Fruit fly (Drosophila melanogaster): Measurements from ENCODE around the gene CG2747.

The CG2747 gene

DNA sequence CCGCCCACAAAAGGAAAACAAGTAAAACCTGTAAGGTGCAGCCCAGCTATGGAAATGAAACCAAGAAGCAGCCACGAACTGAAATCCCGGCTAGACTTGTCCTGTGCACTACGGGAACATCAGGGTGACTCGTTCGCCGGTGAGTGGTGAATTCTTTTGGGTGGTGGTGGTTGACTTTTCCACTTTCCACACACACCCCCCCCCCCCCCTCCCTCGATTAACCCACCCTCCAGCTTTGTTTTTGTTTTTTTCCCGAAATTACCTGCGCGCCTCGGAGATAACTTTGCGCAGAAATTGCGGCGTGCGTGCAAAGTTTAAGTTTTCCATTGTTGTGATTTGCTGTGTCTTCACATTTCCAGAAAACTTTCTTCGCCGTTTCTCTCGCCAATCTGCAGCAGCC lies 4.1 kb downstream of the CG2747 start:
- no peak for TF ChIP-seq gl (tag; optimal IDR thresholded peaks at IDR 0.05)
- no peak for TF ChIP-seq Ets98B (GFP tag; IDR thresholded peaks at IDR 0.05)
- no peak for TF ChIP-seq CG8159 (tag; optimal IDR thresholded peaks at IDR 0.05)

DNA sequence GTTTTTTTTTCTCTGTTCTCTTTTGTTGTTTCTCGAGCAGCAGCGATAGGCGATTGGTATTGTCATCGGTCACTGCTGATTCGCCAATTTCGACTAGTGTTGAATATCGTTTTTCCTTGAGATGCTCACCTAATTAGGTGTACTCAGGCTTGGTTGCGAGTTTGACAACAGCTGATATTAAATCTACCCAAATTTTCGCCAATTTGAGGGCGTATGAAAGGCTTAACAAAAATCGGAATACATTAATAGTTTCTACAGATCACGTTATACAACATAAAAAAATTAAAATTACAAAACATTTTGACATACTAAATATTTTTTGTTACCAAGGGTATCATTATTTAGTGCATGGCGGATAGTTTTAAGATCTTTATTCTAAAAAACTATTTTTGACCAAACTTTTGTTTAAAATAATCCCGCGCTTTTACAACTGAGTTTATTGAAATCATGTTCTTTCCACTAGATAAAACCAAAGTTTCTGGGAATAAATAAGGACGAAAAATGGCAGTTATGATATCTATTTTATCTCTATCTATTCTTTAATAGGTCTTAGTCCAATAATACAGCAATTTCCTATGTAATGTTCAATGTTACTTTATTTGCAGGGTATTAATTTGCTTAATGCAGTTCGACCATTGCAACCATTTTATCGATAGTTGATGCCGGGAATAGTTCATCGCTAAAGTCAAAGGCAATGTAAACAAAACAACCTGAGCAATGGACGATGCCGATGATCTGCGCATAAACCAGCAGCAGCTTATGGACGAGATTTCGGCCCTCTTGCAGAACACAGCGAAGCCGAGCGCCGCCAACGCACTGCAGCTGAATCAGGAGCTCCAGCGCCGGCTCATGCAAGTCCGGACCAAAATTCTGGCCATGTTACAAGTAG lies 17.2 kb downstream of the CG2747 start, which contains the start of the genes CG10435 and Pbp95:
CG10435 (minus strand) TSS at position 81 of the 889 bp plus-strand sequence.
Pbp95 (plus strand) TSS at position 671 of the 889 bp plus-strand sequence.
- no peak for TF ChIP-seq gl (tag; optimal IDR thresholded peaks at IDR 0.05)
- peak; percentile 4 for TF ChIP-seq CG17806 (tag; optimal IDR thresholded peaks at IDR 0.05)
- TF ChIP-seq CG9948 (tag; optimal IDR thresholded peaks at IDR 0.05): no peak
- no peak for TF ChIP-seq CG32121 (GFP tag; IDR thresholded peaks at IDR 0.05)
- TF ChIP-seq CG8159 (tag; optimal IDR thresholded peaks at IDR 0.05): no peak
- no peak for TF ChIP-seq CG12605 (GFP tag; IDR thresholded peaks at IDR 0.05)
- TF ChIP-seq CG13204 (GFP tag; optimal IDR thresholded peaks at IDR 0.05): no peak
- TF ChIP-seq fd96Ca (GFP tag; IDR thresholded peaks at IDR 0.05): peak; percentile 69; the same call in 2 of the 3 replicates
- TF ChIP-seq D1 (tag; optimal IDR thresholded peaks at IDR 0.05): no peak
- 0 out of 2 replicates have a peak, but pooled peaks have one; percentile 11 for TF ChIP-seq rn (GFP tag; IDR thresholded peaks at IDR 0.05)
- TF ChIP-seq CG10348 (GFP tag; IDR thresholded peaks at IDR 0.05): no peak
- TF ChIP-seq CG34367 (tag; optimal IDR thresholded peaks at IDR 0.05): no peak
- TF ChIP-seq CG15710 (tag; optimal IDR thresholded peaks at IDR 0.05): no peak
- no peak for TF ChIP-seq CG14655 (GFP tag; optimal IDR thresholded peaks at IDR 0.05)
- peak; percentile 50 for TF ChIP-seq Ets98B (GFP tag; IDR thresholded peaks at IDR 0.05)
- TF ChIP-seq CG4496 (GFP tag; IDR thresholded peaks at IDR 0.05): peak; percentile 66

DNA sequence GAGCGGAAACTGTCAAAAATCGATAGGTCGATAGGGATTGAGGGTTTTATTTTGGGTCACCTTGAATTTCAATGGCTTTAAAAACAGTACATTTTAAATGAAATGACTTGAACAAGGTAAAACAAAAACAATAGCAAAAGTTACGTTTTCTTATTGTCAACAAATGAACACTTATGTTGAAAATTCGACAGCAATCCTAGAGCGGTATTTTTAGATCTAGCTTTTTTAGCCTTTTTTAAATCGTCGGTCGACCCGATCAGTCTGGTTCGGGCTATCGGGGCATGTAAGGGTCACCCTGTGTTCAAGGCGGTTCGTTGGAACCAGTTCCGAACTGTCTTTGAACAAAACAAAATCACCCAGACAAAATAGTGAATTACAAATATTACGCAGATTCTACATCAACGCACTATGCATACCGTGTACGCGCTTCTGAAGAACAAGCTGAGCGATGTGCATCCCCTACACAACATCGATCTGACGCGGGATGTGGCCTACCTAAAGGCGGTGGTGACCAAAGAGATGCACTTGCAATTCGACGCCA lies 21.4 kb downstream of the CG2747 start, which contains the start of the genes CG11052 and CG3223:
CG11052 (minus strand) TSS at position 218 of the 541 bp plus-strand sequence.
CG3223 (plus strand) TSS at position 321 of the 541 bp plus-strand sequence.
- no peak for TF ChIP-seq CG17806 (tag; optimal IDR thresholded peaks at IDR 0.05)
- TF ChIP-seq Pif1A (GFP tag; optimal IDR thresholded peaks at IDR 0.05): no peak
- TF ChIP-seq Ets98B (GFP tag; IDR thresholded peaks at IDR 0.05): 0 out of 2 replicates have a peak, but pooled peaks have one; percentile 6
- peak; percentile 36; the same call in 1 of the 3 replicates for TF ChIP-seq CG4496 (GFP tag; IDR thresholded peaks at IDR 0.05)
- TF ChIP-seq EcR (GFP tag; optimal IDR thresholded peaks at IDR 0.05): peak; percentile 94
- TF ChIP-seq Snoo (tag; optimal IDR thresholded peaks at IDR 0.05): peak; percentile 17

DNA sequence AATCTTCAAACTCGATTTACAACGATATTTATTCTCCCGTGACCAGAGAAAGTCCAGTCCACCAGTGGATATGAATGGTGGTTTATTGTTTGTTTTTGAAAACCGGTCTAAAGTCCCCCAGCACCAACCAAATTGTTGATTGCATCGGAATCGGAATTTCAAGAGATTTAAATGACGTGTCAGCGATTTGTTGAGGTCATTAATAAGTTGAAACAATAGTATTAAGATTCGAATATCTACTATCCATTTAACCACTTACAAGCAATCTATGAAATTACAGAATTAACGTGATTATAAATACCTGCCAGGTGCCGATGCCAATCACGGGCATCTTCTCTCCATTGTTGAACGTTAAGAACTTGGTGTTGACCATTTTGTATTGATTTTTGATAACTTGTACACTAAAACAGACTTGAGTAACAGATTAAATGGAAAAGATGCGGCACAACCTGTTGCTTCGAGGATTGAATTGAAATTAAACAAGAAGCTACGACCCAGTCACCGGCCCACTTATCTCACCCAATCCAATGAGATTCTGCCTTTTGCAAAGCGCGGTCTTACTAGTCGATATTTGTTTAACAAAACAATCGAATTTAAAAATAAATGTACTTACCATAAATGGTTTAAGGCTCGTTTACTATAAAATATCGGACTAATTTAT lies 22.9 kb downstream of the CG2747 start, which contains the start of gene CG2767:
CG2767 (minus strand) TSS at position 516 of the 661 bp plus-strand sequence.
- no peak for TF ChIP-seq Ets98B (GFP tag; IDR thresholded peaks at IDR 0.05)
- no peak for TF ChIP-seq Pif1B (GFP tag; optimal IDR thresholded peaks at IDR 0.05)
- no peak for TF ChIP-seq Snoo (tag; optimal IDR thresholded peaks at IDR 0.05)
- peak; percentile 87 for TF ChIP-seq CG12605 (GFP tag; IDR thresholded peaks at IDR 0.05)
- TF ChIP-seq EcR (GFP tag; optimal IDR thresholded peaks at IDR 0.05): peak; percentile 54
- no peak for TF ChIP-seq CG34367 (tag; optimal IDR thresholded peaks at IDR 0.05)

DNA sequence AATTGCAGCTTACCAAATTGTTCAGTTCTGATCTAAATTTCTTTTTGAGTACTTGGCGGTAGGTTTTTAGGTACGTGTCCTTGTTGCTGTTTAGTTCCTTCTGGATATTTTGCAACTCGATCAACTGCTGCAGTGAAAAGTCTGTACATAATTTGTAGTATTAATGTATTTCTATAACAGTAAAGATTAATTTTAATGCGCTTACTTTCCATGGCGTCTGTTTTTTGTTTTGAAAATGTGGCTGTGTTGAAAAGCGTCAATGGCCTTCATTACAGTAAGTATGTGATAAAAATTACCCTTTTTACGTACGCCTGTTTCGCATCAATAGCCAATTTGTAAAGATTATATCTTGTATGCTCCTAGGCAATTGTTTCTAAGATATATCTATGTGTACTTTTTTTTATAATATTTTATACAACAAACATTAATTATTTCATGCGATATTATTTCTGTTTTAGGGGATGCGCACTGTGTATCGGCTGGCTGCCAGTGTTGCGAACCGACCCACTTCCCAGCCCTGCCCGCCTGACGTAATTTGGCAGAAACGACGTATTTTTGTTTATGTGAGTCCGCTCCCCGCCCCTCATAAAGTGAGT lies 29.4 kb downstream of the CG2747 start, which contains the start of the genes Kmn2 and CG2698:
Kmn2 (minus strand) TSS at position 236 of the 596 bp plus-strand sequence.
CG2698 (plus strand) TSS at position 489 of the 596 bp plus-strand sequence.
- TF ChIP-seq CG4496 (GFP tag; IDR thresholded peaks at IDR 0.05): peak; percentile 99
- peak; percentile 61 for TF ChIP-seq EcR (GFP tag; optimal IDR thresholded peaks at IDR 0.05)
- peak; percentile 95 for TF ChIP-seq Snoo (tag; optimal IDR thresholded peaks at IDR 0.05)
- peak; percentile 95 for TF ChIP-seq CG12605 (GFP tag; IDR thresholded peaks at IDR 0.05)
- peak; percentile 94 for TF ChIP-seq CG8301 (tag; optimal IDR thresholded peaks at IDR 0.05)
- TF ChIP-seq rn (GFP tag; IDR thresholded peaks at IDR 0.05): peak; percentile 97
- TF ChIP-seq CG13204 (GFP tag; optimal IDR thresholded peaks at IDR 0.05): no peak
- peak; percentile 92 for TF ChIP-seq CG34367 (tag; optimal IDR thresholded peaks at IDR 0.05)
- peak; percentile 96 for TF ChIP-seq fd96Ca (GFP tag; IDR thresholded peaks at IDR 0.05)
- TF ChIP-seq D1 (tag; optimal IDR thresholded peaks at IDR 0.05): peak; percentile 80
- TF ChIP-seq Pif1B (GFP tag; optimal IDR thresholded peaks at IDR 0.05): peak; percentile 94
- TF ChIP-seq CG14655 (GFP tag; optimal IDR thresholded peaks at IDR 0.05): peak; percentile 94
- TF ChIP-seq gl (tag; optimal IDR thresholded peaks at IDR 0.05): peak; percentile 79
- peak; percentile 96 for TF ChIP-seq CG8159 (tag; optimal IDR thresholded peaks at IDR 0.05)
- peak; percentile 95 for TF ChIP-seq CG15710 (tag; optimal IDR thresholded peaks at IDR 0.05)
- TF ChIP-seq Ets98B (GFP tag; IDR thresholded peaks at IDR 0.05): peak; percentile 97
- peak; percentile 97 for TF ChIP-seq CG32121 (GFP tag; IDR thresholded peaks at IDR 0.05)
- peak; percentile 93 for TF ChIP-seq Pif1A (GFP tag; optimal IDR thresholded peaks at IDR 0.05)
- peak; percentile 93 for TF ChIP-seq CG9948 (tag; optimal IDR thresholded peaks at IDR 0.05)
- TF ChIP-seq CG17806 (tag; optimal IDR thresholded peaks at IDR 0.05): peak; percentile 93
- peak; percentile 93 for TF ChIP-seq CG10348 (GFP tag; IDR thresholded peaks at IDR 0.05)
